Worm (Caenorhabditis elegans) whole organism, young adult: ENCODE results near the gene xbp-1.

Experiments used
- B0019.2 ChIP-seq: fragments of 200-800 bp; sonication (Bioruptor generic); conservative IDR thresholded peaks from 2 replicates; pipeline ENCODE4 v1.3.6; 2022; ENCODE audit warnings: missing genetic modification reagents, missing genetic modification characterization, missing compliant biosample characterization
- B0261.1 ChIP-seq: sonication (generic microtip); optimal IDR thresholded peaks from 2 replicates; lab custom pipeline; 2016; ENCODE audit warnings: mild to moderate bottlenecking, missing genetic modification characterization, moderate library complexity, missing compliant biosample characterization
- C06A6.2 ChIP-seq: fragments of 200-800 bp; sonication (Bioruptor generic); conservative IDR thresholded peaks from 2 replicates; pipeline ENCODE4 v1.3.6; 2022; ENCODE audit warnings: missing genetic modification characterization, missing compliant biosample characterization
- F23B12.7 ChIP-seq: sonication (generic microtip); optimal IDR thresholded peaks from 2 replicates; lab custom pipeline; 2017; ENCODE audit warnings: missing genetic modification characterization, mild to moderate bottlenecking, missing compliant biosample characterization, antibody characterized with exemption, moderate library complexity; ENCODE audit not compliant: insufficient read depth
- F39B2.1 ChIP-seq: fragments of 200-800 bp; sonication (Bioruptor generic); IDR thresholded peaks from 2 replicates; pipeline ENCODE4 v1.3.6; 2022; ENCODE audit warnings: missing genetic modification reagents, missing genetic modification characterization, missing compliant biosample characterization
- F52B5.7 ChIP-seq: sonication (generic microtip); optimal IDR thresholded peaks from 2 replicates; lab custom pipeline; 2016; ENCODE audit warnings: mild to moderate bottlenecking, missing genetic modification characterization, missing compliant biosample characterization
- F55B11.4 ChIP-seq: sonication (generic microtip); optimal IDR thresholded peaks from 2 replicates; lab custom pipeline; 2016; ENCODE audit warnings: missing compliant biosample characterization, missing genetic modification characterization, borderline replicate concordance; ENCODE audit not compliant: insufficient read depth
- F57A8.1 ChIP-seq: fragments of 200-800 bp; sonication (Bioruptor generic); optimal IDR thresholded peaks from 2 replicates; lab custom pipeline; 2018; ENCODE audit warnings: mild to moderate bottlenecking, missing genetic modification characterization, moderate library complexity, missing compliant biosample characterization
- akir-1 ChIP-seq: fragments of 200-800 bp; sonication (Bioruptor generic); optimal IDR thresholded peaks from 2 replicates; lab custom pipeline; 2018; ENCODE audit warnings: mild to moderate bottlenecking, missing genetic modification characterization, moderate library complexity, missing compliant biosample characterization
- athp-1 ChIP-seq: sonication (generic microtip); optimal IDR thresholded peaks from 2 replicates; lab custom pipeline; 2017; ENCODE audit warnings: mild to moderate bottlenecking, missing genetic modification characterization, missing compliant biosample characterization
- attf-3 ChIP-seq: fragments of 200-800 bp; sonication (Bioruptor generic); conservative IDR thresholded peaks from 2 replicates; pipeline ENCODE4 v1.3.6; 2022; ENCODE audit warnings: missing genetic modification reagents, missing genetic modification characterization, missing compliant biosample characterization
- attf-5 ChIP-seq: fragments of 200-800 bp; sonication (Bioruptor generic); optimal IDR thresholded peaks from 2 replicates; lab custom pipeline; 2018; ENCODE audit warnings: mild to moderate bottlenecking, missing genetic modification characterization, missing compliant biosample characterization
- ceh-100 ChIP-seq: fragments of 200-800 bp; sonication (Bioruptor generic); IDR thresholded peaks from 2 replicates; pipeline ENCODE4 v1.3.6; 2022; ENCODE audit warnings: missing genetic modification reagents, missing genetic modification characterization, missing compliant biosample characterization
- ceh-27 ChIP-seq: fragments of 200-800 bp; sonication (Bioruptor generic); optimal IDR thresholded peaks from 2 replicates; lab custom pipeline; 2018; ENCODE audit warnings: mild to moderate bottlenecking, missing genetic modification characterization, moderate library complexity, missing compliant biosample characterization
- die-1 ChIP-seq: sonication (generic microtip); optimal IDR thresholded peaks from 2 replicates; lab custom pipeline; 2016; ENCODE audit warnings: missing genotype, mild to moderate bottlenecking, missing genetic modification characterization, missing compliant biosample characterization
- him-1 ChIP-seq: sonication (generic microtip); optimal IDR thresholded peaks from 2 replicates; lab custom pipeline; 2016; ENCODE audit warnings: missing genotype, missing genetic modification reagents, missing genetic modification characterization, missing compliant biosample characterization
- hlh-26 ChIP-seq: fragments of 200-800 bp; sonication (Bioruptor generic); conservative IDR thresholded peaks from 2 replicates; pipeline ENCODE4 v1.3.6; 2022; ENCODE audit warnings: missing genetic modification reagents, missing genetic modification characterization, missing compliant biosample characterization
- hrde-1 ChIP-seq: sonication (generic microtip); optimal IDR thresholded peaks from 2 replicates; lab custom pipeline; 2016; ENCODE audit warnings: missing genetic modification characterization, mild to moderate bottlenecking, missing compliant biosample characterization, moderate library complexity, missing genotype, missing genetic modification reagents, borderline replicate concordance
- lag-1 ChIP-seq: fragments of 200-800 bp; sonication (Bioruptor generic); IDR thresholded peaks from 2 replicates; pipeline ENCODE4 v1.3.6; 2022; ENCODE audit warnings: missing genetic modification reagents, missing genetic modification characterization, missing compliant biosample characterization
- let-526 ChIP-seq: fragments of 200-800 bp; sonication (Bioruptor generic); IDR thresholded peaks from 2 replicates; pipeline ENCODE4 v1.3.6; 2022; ENCODE audit warnings: missing genetic modification reagents, missing genetic modification characterization, missing compliant biosample characterization
- let-607 ChIP-seq, 2 experiments: fragments of 200-800 bp in 1 of 2; sonication (Bioruptor generic) in 1 of 2; sonication (generic microtip) in 1 of 2; optimal IDR thresholded peaks; 2 replicates each; lab custom pipeline; 2016 to 2018; ENCODE audit warnings: mild to moderate bottlenecking in 2 of 2, missing compliant biosample characterization in 2 of 2, missing genetic modification characterization in 2 of 2, moderate library complexity in 2 of 2, missing genotype in 1 of 2
- lin-26 ChIP-seq: fragments of 200-800 bp; sonication (Bioruptor generic); IDR thresholded peaks from 2 replicates; pipeline ENCODE4 v1.3.6; 2022; ENCODE audit warnings: missing genetic modification reagents, missing genetic modification characterization, missing compliant biosample characterization
- lin-35 ChIP-seq, 3 experiments: fragments of 150-350 bp in 2 of 3; sonication (generic microtip) in 1 of 3; optimal IDR thresholded peaks; 2 replicates each; lab custom pipeline; 2014 to 2018; ENCODE audit warnings: missing biosample characterization in 3 of 3, missing genetic modification characterization in 3 of 3, missing genetic modification reagents in 3 of 3
- lin-54 ChIP-seq: fragments of 200-800 bp; sonication (Bioruptor generic); optimal IDR thresholded peaks from 2 replicates; lab custom pipeline; 2018; ENCODE audit warnings: mild to moderate bottlenecking, missing genetic modification characterization, missing compliant biosample characterization
- lsl-1 ChIP-seq: fragments of 200-800 bp; sonication (Bioruptor generic); optimal IDR thresholded peaks from 2 replicates; lab custom pipeline; 2018; ENCODE audit warnings: mild to moderate bottlenecking, missing genetic modification characterization, moderate library complexity, missing compliant biosample characterization
- lsy-27 ChIP-seq: sonication (generic microtip); optimal IDR thresholded peaks from 2 replicates; lab custom pipeline; 2017; ENCODE audit warnings: missing genetic modification characterization, mild to moderate bottlenecking, missing compliant biosample characterization, antibody characterized with exemption, missing genotype, borderline replicate concordance; ENCODE audit not compliant: insufficient read depth
- madf-3 ChIP-seq: fragments of 200-800 bp; sonication (Bioruptor generic); IDR thresholded peaks from 2 replicates; pipeline ENCODE4 v1.3.6; 2022; ENCODE audit warnings: missing genetic modification reagents, missing genetic modification characterization, missing compliant biosample characterization
- madf-6 ChIP-seq: fragments of 200-800 bp; sonication (Bioruptor generic); IDR thresholded peaks from 2 replicates; pipeline ENCODE4 v1.3.6; 2022; ENCODE audit warnings: missing genetic modification reagents, missing genetic modification characterization, missing compliant biosample characterization
- mxl-1 ChIP-seq: sonication (generic microtip); optimal IDR thresholded peaks from 2 replicates; lab custom pipeline; 2016; ENCODE audit warnings: missing genetic modification characterization, missing compliant biosample characterization
- nhr-179 ChIP-seq: sonication (generic microtip); optimal IDR thresholded peaks from 2 replicates; lab custom pipeline; 2016; ENCODE audit warnings: mild to moderate bottlenecking, missing genetic modification characterization, missing compliant biosample characterization
- nhr-27 ChIP-seq: fragments of 200-800 bp; sonication (Bioruptor generic); optimal IDR thresholded peaks from 2 replicates; lab custom pipeline; 2018; ENCODE audit warnings: mild to moderate bottlenecking, missing genetic modification characterization, moderate library complexity, missing compliant biosample characterization
- nhr-80 ChIP-seq: sonication (generic microtip); optimal IDR thresholded peaks from 2 replicates; lab custom pipeline; 2016; ENCODE audit warnings: missing genetic modification characterization, missing compliant biosample characterization
- pbrm-1 ChIP-seq: fragments of 200-800 bp; sonication (Bioruptor generic); IDR thresholded peaks from 2 replicates; pipeline ENCODE4 v1.3.6; 2022; ENCODE audit warnings: missing genetic modification reagents, missing genetic modification characterization, missing compliant biosample characterization
- sdz-38 ChIP-seq: sonication (generic microtip); optimal IDR thresholded peaks from 2 replicates; lab custom pipeline; 2016; ENCODE audit warnings: missing genotype, missing genetic modification characterization, missing compliant biosample characterization
- snpc-1.1 ChIP-seq: sonication (generic microtip); optimal IDR thresholded peaks from 2 replicates; lab custom pipeline; 2017; ENCODE audit warnings: missing genetic modification characterization, mild to moderate bottlenecking, missing compliant biosample characterization, antibody characterized with exemption, moderate library complexity, missing genotype, missing genetic modification reagents; ENCODE audit not compliant: insufficient read depth
- snpc-1.3 ChIP-seq: sonication (generic microtip); optimal IDR thresholded peaks from 2 replicates; lab custom pipeline; 2017; ENCODE audit warnings: missing genetic modification characterization, mild to moderate bottlenecking, missing compliant biosample characterization, antibody characterized with exemption, moderate library complexity, missing genotype, missing genetic modification reagents; ENCODE audit not compliant: insufficient read depth
- snpc-4 ChIP-seq, 5 experiments: fragments of 150-350 bp in 1 of 5; sonication (generic microtip) in 4 of 5; optimal IDR thresholded peaks; 2 replicates each; lab custom pipeline; 2014 to 2018; ENCODE audit warnings: missing genetic modification characterization in 5 of 5, missing biosample characterization in 3 of 5, antibody characterized with exemption in 2 of 5, mild to moderate bottlenecking in 2 of 5, missing compliant biosample characterization in 2 of 5, missing genotype in 2 of 5, moderate library complexity in 2 of 5, missing genetic modification reagents in 1 of 5
- sptf-2 ChIP-seq: fragments of 200-800 bp; sonication (Bioruptor generic); optimal IDR thresholded peaks from 2 replicates; lab custom pipeline; 2018; ENCODE audit warnings: mild to moderate bottlenecking, missing genetic modification characterization, missing compliant biosample characterization
- tbp1 ChIP-seq: fragments of 200-800 bp; sonication (Bioruptor generic); optimal IDR thresholded peaks from 2 replicates; lab custom pipeline; 2018; ENCODE audit warnings: mild to moderate bottlenecking, missing genetic modification characterization, missing compliant biosample characterization
- xnd-1 ChIP-seq: sonication (generic microtip); optimal IDR thresholded peaks from 2 replicates; lab custom pipeline; 2016; ENCODE audit warnings: missing genotype, missing genetic modification reagents, missing genetic modification characterization, missing compliant biosample characterization
- ztf-18 ChIP-seq: sonication (generic microtip); optimal IDR thresholded peaks from 2 replicates; lab custom pipeline; 2016; ENCODE audit warnings: missing genotype, mild to moderate bottlenecking, missing genetic modification characterization, missing compliant biosample characterization
- ztf-25 ChIP-seq: fragments of 200-800 bp; sonication (Bioruptor generic); IDR thresholded peaks from 2 replicates; pipeline ENCODE4 v1.3.6; 2022; ENCODE audit warnings: missing genetic modification reagents, missing genetic modification characterization, missing compliant biosample characterization
- ztf-26 ChIP-seq: sonication (generic microtip); optimal IDR thresholded peaks from 2 replicates; lab custom pipeline; 2017; ENCODE audit warnings: missing genetic modification characterization, missing compliant biosample characterization
- ztf-28 ChIP-seq: fragments of 200-800 bp; sonication (Bioruptor generic); IDR thresholded peaks from 2 replicates; pipeline ENCODE4 v1.3.6; 2022; ENCODE audit warnings: missing genetic modification reagents, missing genetic modification characterization, missing compliant biosample characterization
- ztf-3 ChIP-seq: fragments of 200-800 bp; sonication (Bioruptor generic); optimal IDR thresholded peaks from 2 replicates; lab custom pipeline; 2018; ENCODE audit warnings: mild to moderate bottlenecking, missing genetic modification characterization, missing compliant biosample characterization
- ztf-6 ChIP-seq: fragments of 200-800 bp; sonication (Bioruptor generic); IDR thresholded peaks from 2 replicates; pipeline ENCODE4 v1.3.6; 2022; ENCODE audit warnings: missing genetic modification reagents, missing genetic modification characterization, missing compliant biosample characterization

xbp-1 gene

DNA sequence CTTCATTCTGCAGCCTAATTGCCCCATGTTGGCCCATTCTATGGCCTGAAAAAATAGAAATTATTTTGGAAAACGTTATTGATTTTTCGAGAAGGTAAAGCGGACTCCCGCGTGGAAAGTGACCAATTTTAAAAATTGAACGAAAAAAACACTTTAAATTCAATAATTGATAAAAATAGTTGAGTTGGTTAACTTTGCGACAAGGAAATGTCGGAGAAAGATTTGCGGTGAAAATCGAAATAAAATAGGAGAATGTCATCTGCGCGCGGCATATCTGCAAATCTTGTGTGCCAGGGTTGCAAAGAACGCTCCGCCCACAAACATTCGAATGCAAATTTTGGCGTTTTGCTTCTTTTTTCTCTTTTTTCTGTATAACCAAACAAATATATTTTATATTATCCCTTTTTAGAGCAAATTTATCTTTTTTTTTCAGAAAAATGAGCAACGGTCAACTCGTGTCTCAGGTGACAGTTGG is 22.7 kb upstream of the xbp-1 start, which contains the start of the genes rnf-121 and C16C10.4 (continued):
- peak; percentile 66 for TF ChIP-seq hrde-1
- TF ChIP-seq lin-26 (GFP tag; lab: Robert Waterston, UW), result peak; percentile 49; the same call in 1 of the 2 replicates
- peak; percentile 82 for TF ChIP-seq madf-6 (GFP tag; lab: Robert Waterston, UW)
- TF ChIP-seq die-1 (tag; lab: Kevin White, UChicago), result peak; percentile 50
- peak; percentile 69 for TF ChIP-seq lin-54 (GFP tag; lab: Kevin White, UChicago)
- TF ChIP-seq B0019.2 (GFP tag; lab: Robert Waterston, UW), result no peak
- TF ChIP-seq snpc-4 (GFP tag; optimal IDR thresholded peaks at IDR 0.05; lab: Kevin White, UChicago), result peak; percentile 5
- TF ChIP-seq snpc-4 (tag; optimal IDR thresholded peaks at IDR 0.05; lab: Kevin White, UChicago), result peak in 2 of 4 experiments; percentile 28 to 54
- TF ChIP-seq snpc-1.1 (tag; lab: Kevin White, UChicago), result peak; percentile 31
- TF ChIP-seq B0261.1 (tag; lab: Kevin White, UChicago), result no peak
- no peak for TF ChIP-seq mxl-1 (tag; lab: Kevin White, UChicago)
- no peak for TF ChIP-seq hlh-26 (GFP tag; lab: Robert Waterston, UW)
- TF ChIP-seq him-1 (tag; lab: Kevin White, UChicago), result peak; percentile 0
- TF ChIP-seq lsy-27, result no peak
- no peak for TF ChIP-seq F57A8.1 (GFP tag; lab: Kevin White, UChicago)
- TF ChIP-seq attf-5 (GFP tag; lab: Kevin White, UChicago), result peak; percentile 68
- no peak for TF ChIP-seq ztf-3 (GFP tag; lab: Kevin White, UChicago)
- peak; percentile 44; the same call in 1 of the 2 replicates for TF ChIP-seq C06A6.2 (GFP tag; lab: Robert Waterston, UW)
- peak; percentile 40 for TF ChIP-seq athp-1 (tag; lab: Kevin White, UChicago)
- peak in 1 of 2 experiments; percentile 42 for TF ChIP-seq let-607 (tag; optimal IDR thresholded peaks at IDR 0.05; lab: Kevin White, UChicago)
- TF ChIP-seq ceh-100 (GFP tag; lab: Robert Waterston, UW), result peak; percentile 77
- TF ChIP-seq sdz-38 (tag; lab: Kevin White, UChicago), result no peak
- peak; percentile 31; the same call in 1 of the 2 replicates for TF ChIP-seq pbrm-1 (GFP tag; lab: Robert Waterston, UW)
- TF ChIP-seq lin-35 (GFP tag; optimal IDR thresholded peaks at IDR 0.05; lab: Kevin White, UChicago), result peak in 1 of 3 experiments; percentile 25
- TF ChIP-seq F52B5.7 (tag; lab: Kevin White, UChicago), result peak; percentile 29
- no peak for TF ChIP-seq sptf-2 (GFP tag; lab: Kevin White, UChicago)
- peak; percentile 47 for TF ChIP-seq lsl-1 (GFP tag; lab: Kevin White, UChicago)
- TF ChIP-seq F39B2.1 (GFP tag; lab: Robert Waterston, UW), result no peak
- TF ChIP-seq ztf-28 (GFP tag; lab: Robert Waterston, UW), result no peak
- peak; percentile 45 for TF ChIP-seq tbp1 (GFP tag; lab: Kevin White, UChicago)
- TF ChIP-seq ztf-26, result no peak
- peak; percentile 46 for TF ChIP-seq ztf-18 (tag; lab: Kevin White, UChicago)
- peak; percentile 38 for TF ChIP-seq xnd-1
- TF ChIP-seq ztf-25 (GFP tag; lab: Robert Waterston, UW), result 0 out of 2 replicates have a peak, but pooled peaks have one; percentile 30
- peak; percentile 67 for TF ChIP-seq F23B12.7
- no peak for TF ChIP-seq F55B11.4 (tag; lab: Kevin White, UChicago)
- no peak for TF ChIP-seq attf-3 (GFP tag; lab: Robert Waterston, UW)
- no peak for TF ChIP-seq madf-3 (GFP tag; lab: Robert Waterston, UW)
- no peak for TF ChIP-seq let-526 (GFP tag; lab: Robert Waterston, UW)
- TF ChIP-seq lag-1 (GFP tag; lab: Robert Waterston, UW), result no peak
- no peak for TF ChIP-seq ceh-27
- TF ChIP-seq nhr-179 (tag; lab: Kevin White, UChicago), result no peak
- TF ChIP-seq nhr-80 (tag; lab: Kevin White, UChicago), result peak; percentile 1
- no peak for TF ChIP-seq ztf-6 (GFP tag; lab: Robert Waterston, UW)
- peak; percentile 71 for TF ChIP-seq snpc-1.3
- no peak for TF ChIP-seq akir-1 (GFP tag; lab: Kevin White, UChicago)
- TF ChIP-seq nhr-27 (tag; lab: Kevin White, UChicago), result no peak
